Fruit fly (Drosophila melanogaster) Kc167 (cell line): ENCODE results near the gene Hibch.

Source experiments
- Myc ChIP-seq: fragments of >200 bp; optimal IDR thresholded peaks from 2 replicates; lab custom pipeline; 2017; ENCODE audit warnings: missing external identifiers
- Sin3A ChIP-seq: fragments of >200 bp; optimal IDR thresholded peaks from 2 replicates; lab custom pipeline; 2018; ENCODE audit warnings: missing external identifiers
- h ChIP-seq: fragments of >200 bp; optimal IDR thresholded peaks from 3 replicates; lab custom pipeline; 2018; ENCODE audit warnings: missing external identifiers
- insv ChIP-seq: fragments of >200 bp; optimal IDR thresholded peaks from 3 replicates; lab custom pipeline; 2018; ENCODE audit warnings: missing external identifiers
- psq ChIP-seq: fragments of >200 bp; optimal IDR thresholded peaks from 2 replicates; lab custom pipeline; 2017; ENCODE audit warnings: missing external identifiers

DNA sequence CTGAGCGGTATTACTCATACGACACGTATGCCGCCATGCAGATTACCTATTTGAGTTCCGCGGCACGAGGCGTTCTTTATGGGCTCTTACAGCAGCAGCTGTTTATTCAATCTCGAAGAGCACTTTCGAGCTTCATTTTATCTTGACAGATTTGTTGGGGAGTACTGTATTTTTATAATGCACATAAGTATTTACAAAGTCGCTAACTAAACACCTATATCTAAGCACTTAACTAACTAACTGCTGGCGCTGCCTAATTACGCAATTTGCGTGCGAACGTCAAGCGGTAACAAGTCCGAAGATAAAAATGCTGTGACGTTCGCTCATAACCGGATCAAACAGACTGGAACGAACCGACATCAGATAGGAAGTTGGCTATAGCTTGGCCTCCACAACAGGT is 45.6 kb downstream of the Hibch start:
- TF ChIP-seq psq (lab: Kevin White, UChicago) (no peak), Myc (no peak), h (lab: Kevin White, UChicago) (no peak), Sin3A (lab: Kevin White, UChicago) (no peak), insv (no peak)
